Fruit fly (Drosophila melanogaster): Measurements from ENCODE around the gene GstZ1.

GstZ1 gene

DNA sequence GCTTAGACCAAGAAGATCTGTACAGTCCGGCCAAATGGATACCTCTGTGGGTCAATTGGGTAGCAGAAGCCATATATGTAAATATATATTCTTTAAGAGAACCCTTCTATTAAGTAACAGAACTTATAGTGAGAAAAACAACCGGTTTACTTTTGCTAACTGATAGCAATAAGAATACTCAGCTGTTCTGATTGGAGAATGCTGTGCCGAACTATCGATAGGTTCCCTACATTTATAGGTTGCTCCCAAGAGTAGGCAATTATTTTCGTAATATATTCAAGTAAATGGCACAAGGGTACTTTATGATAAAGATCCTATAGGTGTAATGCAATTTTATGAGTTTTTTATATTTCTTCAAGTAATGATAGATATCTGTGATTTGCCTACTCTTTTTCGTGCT is at the start of gene GstZ1:
GstZ1 (minus strand) TSS at position 174 of the 400 bp plus-strand sequence.
- TF ChIP-seq h (optimal IDR thresholded peaks at IDR 0.05): no peak
- no peak for TF ChIP-seq Sin3A (optimal IDR thresholded peaks at IDR 0.05)
- no peak for TF ChIP-seq psq (optimal IDR thresholded peaks at IDR 0.05)
- TF ChIP-seq insv (optimal IDR thresholded peaks at IDR 0.05): no peak
- TF ChIP-seq ttk (optimal IDR thresholded peaks at IDR 0.05): no peak
- no peak for TF ChIP-seq Myc (optimal IDR thresholded peaks at IDR 0.05)

- TF ChIP-seq ttk (optimal IDR thresholded peaks at IDR 0.05) (no peak), Sin3A (optimal IDR thresholded peaks at IDR 0.05) (no peak), Myc (optimal IDR thresholded peaks at IDR 0.05) (no peak)
Observed at dm6 chr3R:9504355-9504754, 48.0 kb upstream of the GstZ1 start, which contains the start of gene CG8149. CG8149 (plus strand) TSS chr3R:9504656.

DNA sequence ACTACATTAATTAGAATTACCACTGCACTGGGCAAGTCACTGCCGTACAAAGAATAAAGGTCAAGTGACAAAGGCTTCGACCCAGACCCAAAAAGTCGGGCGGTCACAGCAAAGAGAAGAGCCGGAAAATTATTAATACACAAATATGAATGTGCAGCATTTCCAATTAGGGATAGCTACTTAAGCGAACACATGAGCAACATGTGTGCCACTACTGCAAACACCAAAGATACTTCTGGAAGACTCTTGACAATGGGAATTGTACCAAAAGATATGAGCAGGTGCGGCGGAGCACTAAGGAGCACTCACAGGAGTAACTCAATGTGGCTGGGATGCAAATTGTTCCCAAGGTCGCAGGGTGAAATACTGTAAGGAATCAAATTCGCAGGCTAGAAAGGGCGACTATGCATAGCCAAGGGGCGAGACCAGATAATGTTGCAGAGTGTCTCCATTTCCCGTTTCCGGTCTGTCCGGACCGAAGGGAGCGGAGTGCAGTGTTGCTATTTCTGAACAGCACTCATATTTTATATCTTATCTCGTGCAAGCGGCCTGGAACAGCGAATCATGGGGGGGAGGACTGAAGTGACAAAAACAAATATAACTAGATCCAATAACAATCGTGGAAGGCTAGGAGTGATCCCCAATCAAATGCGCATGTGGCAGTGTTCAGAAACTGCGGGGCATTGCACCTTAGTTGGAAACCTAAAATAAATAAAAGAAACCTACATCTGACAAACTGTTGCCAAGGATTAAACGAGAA is 47.2 kb upstream of the GstZ1 start:
- TF ChIP-seq Myc (optimal IDR thresholded peaks at IDR 0.05) (no peak), insv (optimal IDR thresholded peaks at IDR 0.05) (no peak), psq (optimal IDR thresholded peaks at IDR 0.05) (no peak)

dm6 chr3R:9502416-9502763 is 46.0 kb upstream of the GstZ1 start, which contains the start of gene RhoL:
RhoL (minus strand) TSS chr3R:9502581.
- TF ChIP-seq psq (optimal IDR thresholded peaks at IDR 0.05) (no peak), h (optimal IDR thresholded peaks at IDR 0.05) (no peak), ttk (optimal IDR thresholded peaks at IDR 0.05) (no peak), insv (optimal IDR thresholded peaks at IDR 0.05) (no peak), Myc (optimal IDR thresholded peaks at IDR 0.05) (no peak), Sin3A (optimal IDR thresholded peaks at IDR 0.05) (no peak)

DNA sequence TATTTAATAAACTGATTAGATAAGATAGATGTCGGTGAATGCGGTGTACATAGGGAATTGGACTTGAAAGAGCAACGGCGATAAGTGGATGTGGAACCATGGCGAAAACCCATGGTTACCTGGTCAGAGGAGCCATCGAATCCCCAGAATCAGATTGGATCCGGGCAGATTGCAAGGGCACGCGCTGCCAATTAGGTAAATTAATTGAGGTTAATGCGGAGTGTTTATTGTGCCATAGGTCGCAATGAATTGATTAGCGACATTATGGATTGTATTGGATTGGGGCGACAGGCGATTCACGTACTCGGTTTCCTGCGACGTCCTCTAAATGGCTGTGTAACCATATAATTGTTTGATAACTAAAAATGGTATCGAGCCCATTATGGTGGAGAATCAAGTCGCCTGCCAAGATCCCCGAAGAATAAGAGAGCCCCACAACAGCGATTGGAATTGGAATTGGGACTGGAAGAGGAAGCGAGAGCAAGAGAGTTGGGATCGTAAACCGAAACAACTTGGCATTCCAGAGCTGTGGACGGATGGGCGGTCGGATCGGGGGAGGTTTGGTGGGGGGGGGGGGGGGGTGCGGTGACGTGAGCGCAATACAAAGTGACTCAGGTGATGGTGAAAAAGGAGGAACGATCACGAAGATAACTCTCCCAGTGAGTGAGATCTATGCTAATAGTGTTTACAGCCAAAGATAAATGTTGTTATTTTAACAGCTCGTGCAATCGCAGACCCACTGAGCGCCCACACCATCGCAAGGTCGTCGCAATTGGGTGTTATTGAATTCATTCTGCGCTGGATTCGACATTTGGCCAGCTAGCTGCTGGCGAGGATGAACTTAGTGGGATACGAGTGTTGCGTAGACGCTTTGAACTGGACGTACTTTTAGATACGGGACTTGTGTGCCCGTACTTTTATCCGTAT is 45.4 kb upstream of the GstZ1 start:
- TF ChIP-seq psq (optimal IDR thresholded peaks at IDR 0.05): no peak
- no peak for TF ChIP-seq ttk (optimal IDR thresholded peaks at IDR 0.05)
- TF ChIP-seq Myc (optimal IDR thresholded peaks at IDR 0.05): no peak
- no peak for TF ChIP-seq insv (optimal IDR thresholded peaks at IDR 0.05)
- no peak for TF ChIP-seq Sin3A (optimal IDR thresholded peaks at IDR 0.05)
- no peak for TF ChIP-seq h (optimal IDR thresholded peaks at IDR 0.05)

dm6 chr3R:9500193-9501051 is 44.1 kb upstream of the GstZ1 start:
- no peak for TF ChIP-seq insv (optimal IDR thresholded peaks at IDR 0.05)
- no peak for TF ChIP-seq psq (optimal IDR thresholded peaks at IDR 0.05)
- no peak for TF ChIP-seq ttk (optimal IDR thresholded peaks at IDR 0.05)
- TF ChIP-seq Myc (optimal IDR thresholded peaks at IDR 0.05): no peak
- TF ChIP-seq Sin3A (optimal IDR thresholded peaks at IDR 0.05): no peak
- TF ChIP-seq h (optimal IDR thresholded peaks at IDR 0.05): no peak

DNA sequence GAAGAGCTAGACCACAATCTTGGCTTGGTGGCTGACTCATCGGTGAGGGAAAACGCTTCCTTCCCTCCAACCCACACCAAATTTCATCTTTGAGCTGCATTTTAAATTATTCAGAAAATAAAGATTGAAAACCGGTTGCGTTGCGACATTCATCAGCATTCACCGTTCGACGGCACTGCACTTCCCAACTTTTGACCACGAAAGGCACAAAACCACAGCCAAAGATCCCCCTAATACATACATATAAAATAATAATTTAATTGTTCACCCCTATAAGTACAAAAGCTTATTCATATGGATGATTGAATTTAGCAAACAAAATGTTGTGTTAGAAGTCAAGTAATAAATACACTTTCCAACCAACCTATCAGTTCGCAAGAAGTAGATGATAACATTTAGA is 42.9 kb upstream of the GstZ1 start:
- TF ChIP-seq psq (optimal IDR thresholded peaks at IDR 0.05) (no peak), Sin3A (optimal IDR thresholded peaks at IDR 0.05) (no peak), insv (optimal IDR thresholded peaks at IDR 0.05) (no peak)

DNA sequence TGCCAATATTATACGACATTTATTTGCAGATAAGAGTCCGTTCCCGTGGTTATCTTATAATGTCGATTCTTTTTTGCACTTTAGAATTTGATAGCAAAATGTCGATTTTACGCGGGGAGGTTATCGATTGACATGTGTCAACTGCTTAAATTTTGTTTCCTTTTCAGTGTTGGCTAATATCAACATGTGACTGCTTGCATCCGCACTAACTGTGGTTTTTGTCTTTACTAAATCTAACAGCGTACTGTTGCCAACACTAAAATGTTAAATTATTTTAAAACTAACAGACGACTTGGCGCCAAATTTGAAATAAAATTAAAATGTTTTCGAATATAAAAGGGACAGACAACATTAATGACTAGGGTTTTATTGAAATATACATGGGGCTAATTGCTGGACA is 40.4 kb upstream of the GstZ1 start:
- no peak for TF ChIP-seq psq (optimal IDR thresholded peaks at IDR 0.05)
- TF ChIP-seq h (optimal IDR thresholded peaks at IDR 0.05): no peak
- no peak for TF ChIP-seq Sin3A (optimal IDR thresholded peaks at IDR 0.05)

dm6 chr3R:9494627-9495009 is 38.3 kb upstream of the GstZ1 start, which contains the start of gene phu:
phu (plus strand) TSS chr3R:9494801.
- TF ChIP-seq insv (optimal IDR thresholded peaks at IDR 0.05) (no peak), psq (optimal IDR thresholded peaks at IDR 0.05) (no peak), Sin3A (optimal IDR thresholded peaks at IDR 0.05) (no peak), h (optimal IDR thresholded peaks at IDR 0.05) (no peak), ttk (optimal IDR thresholded peaks at IDR 0.05) (no peak), Myc (optimal IDR thresholded peaks at IDR 0.05) (no peak)

dm6 chr3R:9493627-9494626 is 37.6 kb upstream of the GstZ1 start, which contains the start of gene CG16779:
CG16779 (minus strand) TSS chr3R:9493677.
- TF ChIP-seq insv (optimal IDR thresholded peaks at IDR 0.05) (no peak), h (optimal IDR thresholded peaks at IDR 0.05) (no peak), psq (optimal IDR thresholded peaks at IDR 0.05) (no peak), Myc (optimal IDR thresholded peaks at IDR 0.05) (no peak), ttk (optimal IDR thresholded peaks at IDR 0.05) (no peak), Sin3A (optimal IDR thresholded peaks at IDR 0.05) (no peak)

- TF ChIP-seq ttk (optimal IDR thresholded peaks at IDR 0.05): no peak
- TF ChIP-seq psq (optimal IDR thresholded peaks at IDR 0.05): no peak
- TF ChIP-seq Myc (optimal IDR thresholded peaks at IDR 0.05): no peak
- TF ChIP-seq h (optimal IDR thresholded peaks at IDR 0.05): no peak
- no peak for TF ChIP-seq insv (optimal IDR thresholded peaks at IDR 0.05)
- no peak for TF ChIP-seq Sin3A (optimal IDR thresholded peaks at IDR 0.05)
Observed at dm6 chr3R:9492100-9492499, 35.8 kb upstream of the GstZ1 start.
